Worm (Caenorhabditis elegans): ENCODE measurements around the gene R07E5.5.

Gene R07E5.5

DNA sequence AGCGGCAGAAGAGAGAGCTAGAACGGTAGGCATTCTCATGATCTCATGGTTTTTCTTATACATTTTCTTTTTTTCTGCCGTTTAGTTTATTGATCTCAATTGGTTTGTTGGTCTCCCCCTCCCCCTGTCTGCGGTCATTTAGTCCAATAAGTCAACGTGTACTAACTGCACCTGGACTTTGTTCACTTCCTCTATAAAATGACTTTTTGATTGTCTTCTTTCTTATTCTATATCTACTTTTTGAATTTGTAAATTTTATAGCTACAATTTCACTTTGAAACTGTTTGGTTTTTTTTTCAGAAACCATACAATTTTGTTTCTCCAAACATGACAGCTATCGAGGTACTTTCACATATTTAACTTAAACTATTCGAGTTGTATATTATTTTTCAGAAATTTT lies 29.6 kb upstream of the R07E5.5 start, which contains the start of gene ckb-2:
TSS of gene ckb-2 (plus strand) at position 301 of the 400 bp plus-strand sequence.
- TF ChIP-seq B0310.2 (tag; optimal IDR thresholded peaks at IDR 0.05) (no peak), tbx-37 (GFP tag; conservative IDR thresholded peaks at IDR 0.05) (no peak), aly-1 (tag; optimal IDR thresholded peaks at IDR 0.05) (no peak), sea-1 (GFP tag; conservative IDR thresholded peaks at IDR 0.05) (no peak), hmbx-1 (tag; optimal IDR thresholded peaks at IDR 0.05) (no peak), tra-4 (tag; optimal IDR thresholded peaks at IDR 0.05) (no peak), hnd-1 (tag; optimal IDR thresholded peaks at IDR 0.05) (no peak), flt-1 (GFP tag; IDR thresholded peaks at IDR 0.05) (no peak), ama-1 (optimal IDR thresholded peaks at IDR 0.05) (no peak), scrt-1 (GFP tag; IDR thresholded peaks at IDR 0.05) (no peak), pes-1 (GFP tag; IDR thresholded peaks at IDR 0.05) (no peak), tbx-11 (GFP tag; IDR thresholded peaks at IDR 0.05) (no peak), hmg-4 (GFP tag; optimal IDR thresholded peaks at IDR 0.05) (no peak), ets-7 (tag; optimal IDR thresholded peaks at IDR 0.05) (no peak), ceh-36 (tag; optimal IDR thresholded peaks at IDR 0.05) (no peak)

DNA sequence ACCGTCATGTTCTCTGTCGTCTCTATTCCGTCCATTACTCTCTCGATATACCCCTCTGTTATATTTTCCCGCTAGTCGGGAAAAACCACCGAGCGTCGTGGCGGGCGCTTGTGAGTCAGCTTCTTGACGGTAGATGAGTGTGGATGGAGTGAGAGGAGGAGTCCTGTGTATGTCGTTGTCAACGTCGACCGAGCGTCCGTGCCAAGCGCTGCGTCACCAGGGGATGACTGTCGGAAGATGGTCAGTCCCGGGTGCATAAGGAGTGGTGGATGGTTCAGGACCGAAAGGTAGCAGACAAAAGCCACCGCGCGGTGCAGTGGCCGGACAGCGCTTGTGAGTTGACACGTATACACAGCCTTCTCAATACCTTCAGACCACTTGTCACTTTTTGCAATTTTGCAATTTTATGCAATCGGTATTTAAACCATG lies 27.8 kb upstream of the R07E5.5 start:
- peak; percentile 77 for TF ChIP-seq tbx-11 (GFP tag; IDR thresholded peaks at IDR 0.05)
- TF ChIP-seq flt-1 (GFP tag; IDR thresholded peaks at IDR 0.05): peak; percentile 85
- TF ChIP-seq ceh-36 (tag; optimal IDR thresholded peaks at IDR 0.05): peak; percentile 23
- peak; percentile 89 for TF ChIP-seq pes-1 (GFP tag; IDR thresholded peaks at IDR 0.05)
- peak; percentile 40 for TF ChIP-seq hmbx-1 (tag; optimal IDR thresholded peaks at IDR 0.05)
- TF ChIP-seq ceh-13 (GFP tag; optimal IDR thresholded peaks at IDR 0.05): peak; percentile 22
- peak; percentile 40 for TF ChIP-seq ets-7 (tag; optimal IDR thresholded peaks at IDR 0.05)
- TF ChIP-seq sea-1 (GFP tag; conservative IDR thresholded peaks at IDR 0.05): peak; percentile 75; the same call in 1 of the 2 replicates
- peak; percentile 86 for TF ChIP-seq scrt-1 (GFP tag; IDR thresholded peaks at IDR 0.05)
- TF ChIP-seq F13C5.2 (tag; optimal IDR thresholded peaks at IDR 0.05): peak; percentile 84
- peak; percentile 1 for TF ChIP-seq B0310.2 (tag; optimal IDR thresholded peaks at IDR 0.05)
- TF ChIP-seq hmg-4 (GFP tag; optimal IDR thresholded peaks at IDR 0.05): peak; percentile 75
- TF ChIP-seq aly-1 (tag; optimal IDR thresholded peaks at IDR 0.05): peak; percentile 87
- TF ChIP-seq tbx-37 (GFP tag; conservative IDR thresholded peaks at IDR 0.05): peak; percentile 82

DNA sequence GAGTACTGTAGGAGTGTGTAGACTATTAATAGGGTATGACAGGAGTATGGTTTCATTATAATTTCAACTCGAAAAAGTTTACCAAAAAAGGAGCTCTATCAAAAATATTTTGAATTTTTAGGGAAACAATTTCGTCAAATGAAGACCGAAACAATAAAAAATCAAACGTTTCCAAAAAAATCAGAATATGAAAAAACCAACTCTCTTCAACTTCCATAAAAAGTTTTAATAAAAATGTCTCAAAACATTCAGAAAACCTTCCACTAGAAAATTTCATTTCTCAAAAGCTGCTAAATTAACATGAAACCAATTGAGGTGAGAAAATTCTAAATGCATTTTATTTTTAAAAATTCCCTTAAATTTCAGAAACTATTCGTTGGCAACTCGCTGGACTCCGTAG lies 26.6 kb upstream of the R07E5.5 start, which contains the start of gene ckb-3:
TSS of gene ckb-3 (plus strand) at position 301 of the 400 bp plus-strand sequence.
- TF ChIP-seq pes-1 (GFP tag; IDR thresholded peaks at IDR 0.05) (no peak), sea-1 (GFP tag; conservative IDR thresholded peaks at IDR 0.05) (no peak), F13C5.2 (tag; optimal IDR thresholded peaks at IDR 0.05) (no peak), scrt-1 (GFP tag; IDR thresholded peaks at IDR 0.05) (no peak), ets-7 (tag; optimal IDR thresholded peaks at IDR 0.05) (no peak), ama-1 (optimal IDR thresholded peaks at IDR 0.05) (no peak)

DNA sequence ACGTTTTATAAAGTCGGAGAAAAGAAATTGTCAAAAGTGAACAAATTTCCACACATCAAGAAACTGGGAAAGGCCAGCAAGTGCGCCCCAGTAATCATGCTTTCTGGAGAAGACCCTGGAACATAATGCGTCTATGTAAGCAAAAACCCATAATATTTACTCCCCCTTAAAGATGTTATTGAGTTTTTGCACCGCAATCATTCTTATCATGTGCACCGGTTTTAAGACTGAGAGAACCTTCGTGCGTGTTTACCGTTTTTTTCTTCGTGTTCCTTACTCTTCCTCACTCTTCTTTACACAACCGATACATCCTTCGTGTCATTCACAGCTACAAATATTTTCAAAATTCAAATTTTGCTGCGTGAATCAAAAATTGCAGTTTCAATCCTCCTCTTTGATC lies 24.3 kb upstream of the R07E5.5 start:
- TF ChIP-seq scrt-1 (GFP tag; IDR thresholded peaks at IDR 0.05): no peak
- TF ChIP-seq hmbx-1 (tag; optimal IDR thresholded peaks at IDR 0.05): no peak

DNA sequence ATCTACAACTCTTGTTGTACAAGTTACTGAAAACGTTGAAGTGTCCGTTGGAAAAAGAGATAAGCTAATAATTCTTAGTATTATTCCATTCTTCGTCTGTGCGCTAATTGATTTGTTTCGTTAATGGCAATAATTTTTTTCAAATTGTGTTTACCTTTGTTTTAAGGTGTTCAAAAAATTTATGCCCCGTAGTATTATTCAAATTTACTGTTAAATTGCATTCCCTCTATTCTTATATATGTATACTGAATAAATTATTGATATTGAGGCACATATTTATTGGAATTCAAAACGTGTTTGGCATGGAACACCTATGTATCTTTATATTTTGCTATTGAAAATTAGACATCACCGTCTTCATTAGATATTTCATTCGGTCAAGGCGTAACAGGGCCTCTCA lies 22.4 kb upstream of the R07E5.5 start, which contains the start of gene pals-26:
TSS of gene pals-26 (plus strand) at position 301 of the 400 bp plus-strand sequence.
- TF ChIP-seq B0310.2 (tag; optimal IDR thresholded peaks at IDR 0.05) (no peak), F13C5.2 (tag; optimal IDR thresholded peaks at IDR 0.05) (no peak), aly-1 (tag; optimal IDR thresholded peaks at IDR 0.05) (no peak), ets-7 (tag; optimal IDR thresholded peaks at IDR 0.05) (no peak), ama-1 (optimal IDR thresholded peaks at IDR 0.05) (no peak), tra-4 (tag; optimal IDR thresholded peaks at IDR 0.05) (no peak), flt-1 (GFP tag; IDR thresholded peaks at IDR 0.05) (no peak), pes-1 (GFP tag; IDR thresholded peaks at IDR 0.05) (no peak), tbx-11 (GFP tag; IDR thresholded peaks at IDR 0.05) (no peak), scrt-1 (GFP tag; IDR thresholded peaks at IDR 0.05) (no peak), ceh-13 (GFP tag; optimal IDR thresholded peaks at IDR 0.05) (no peak), hnd-1 (tag; optimal IDR thresholded peaks at IDR 0.05) (no peak), sea-1 (GFP tag; conservative IDR thresholded peaks at IDR 0.05) (no peak), ceh-36 (tag; optimal IDR thresholded peaks at IDR 0.05) (no peak), hmg-4 (GFP tag; optimal IDR thresholded peaks at IDR 0.05) (no peak), tbx-37 (GFP tag; conservative IDR thresholded peaks at IDR 0.05) (no peak), hmbx-1 (tag; optimal IDR thresholded peaks at IDR 0.05) (no peak)

DNA sequence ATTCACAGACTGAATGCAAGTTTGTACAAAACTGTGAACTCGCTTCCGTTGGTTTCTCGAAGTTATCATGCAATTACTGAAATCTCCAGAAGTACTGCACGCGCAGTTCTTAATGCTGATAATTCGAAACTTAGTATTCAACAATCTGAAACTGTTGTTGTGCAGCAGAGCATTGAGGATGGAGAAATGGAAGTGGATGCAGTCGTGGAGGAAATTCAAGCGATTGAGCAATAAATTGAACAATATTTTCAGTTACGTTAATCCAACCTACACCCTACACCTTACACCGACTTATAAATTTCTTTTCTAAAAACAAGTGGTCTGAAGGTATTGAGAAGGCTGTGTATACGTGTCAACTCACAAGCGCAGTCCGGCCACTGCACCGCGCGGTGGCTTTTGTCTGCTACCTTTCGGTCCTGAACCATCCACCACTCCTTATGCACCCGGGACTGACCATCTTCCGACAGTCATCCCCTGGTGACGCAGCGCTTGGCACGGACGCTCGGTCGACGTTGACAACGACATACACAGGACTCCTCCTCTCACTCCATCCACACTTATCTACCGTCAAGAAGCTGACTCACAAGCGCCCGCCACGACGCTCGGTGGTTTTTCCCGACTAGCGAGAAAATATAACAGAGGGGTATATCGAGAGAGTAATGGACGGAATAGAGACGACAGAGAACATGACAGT lies 18.5 kb upstream of the R07E5.5 start:
- TF ChIP-seq sea-1 (GFP tag; conservative IDR thresholded peaks at IDR 0.05): peak; percentile 70; the same call in 1 of the 2 replicates
- TF ChIP-seq hmg-4 (GFP tag; optimal IDR thresholded peaks at IDR 0.05): peak; percentile 91
- TF ChIP-seq scrt-1 (GFP tag; IDR thresholded peaks at IDR 0.05): peak; percentile 75
- peak; percentile 34 for TF ChIP-seq hmbx-1 (tag; optimal IDR thresholded peaks at IDR 0.05)
- peak; percentile 66 for TF ChIP-seq ceh-36 (tag; optimal IDR thresholded peaks at IDR 0.05)
- TF ChIP-seq B0310.2 (tag; optimal IDR thresholded peaks at IDR 0.05): peak; percentile 71
- TF ChIP-seq F13C5.2 (tag; optimal IDR thresholded peaks at IDR 0.05): peak; percentile 47
- TF ChIP-seq flt-1 (GFP tag; IDR thresholded peaks at IDR 0.05): peak; percentile 41
- TF ChIP-seq pes-1 (GFP tag; IDR thresholded peaks at IDR 0.05): peak; percentile 77
- TF ChIP-seq tbx-37 (GFP tag; conservative IDR thresholded peaks at IDR 0.05): peak; percentile 67
- TF ChIP-seq hnd-1 (tag; optimal IDR thresholded peaks at IDR 0.05): peak; percentile 36
- peak; percentile 55 for TF ChIP-seq aly-1 (tag; optimal IDR thresholded peaks at IDR 0.05)

DNA sequence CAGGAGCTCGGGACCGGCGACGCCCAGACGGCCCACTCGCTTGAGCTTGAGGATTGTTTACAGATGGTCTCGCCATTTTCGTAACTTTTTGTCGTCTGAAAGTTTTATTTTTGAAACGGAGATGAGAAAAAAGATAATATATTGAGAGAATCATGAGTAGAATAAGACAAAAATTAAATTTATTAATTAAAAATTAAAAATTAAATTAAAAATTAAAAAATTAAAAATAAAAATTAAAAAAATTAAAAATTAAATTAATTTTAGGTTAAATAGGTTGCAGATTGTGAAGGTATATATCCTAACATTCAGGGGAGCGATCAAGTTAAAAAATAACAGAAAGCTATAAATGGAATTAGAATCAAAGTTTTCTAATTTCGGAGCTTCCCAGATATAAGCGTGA lies 17.5 kb upstream of the R07E5.5 start, which contains the start of gene B0284.3:
TSS of gene B0284.3 (minus strand) at position 101 of the 400 bp plus-strand sequence.
- TF ChIP-seq F13C5.2 (tag; optimal IDR thresholded peaks at IDR 0.05): no peak
- TF ChIP-seq B0310.2 (tag; optimal IDR thresholded peaks at IDR 0.05): no peak
- TF ChIP-seq sea-1 (GFP tag; conservative IDR thresholded peaks at IDR 0.05): no peak
- TF ChIP-seq hnd-1 (tag; optimal IDR thresholded peaks at IDR 0.05): no peak
- TF ChIP-seq ets-7 (tag; optimal IDR thresholded peaks at IDR 0.05): no peak
- TF ChIP-seq hmg-4 (GFP tag; optimal IDR thresholded peaks at IDR 0.05): no peak
- TF ChIP-seq aly-1 (tag; optimal IDR thresholded peaks at IDR 0.05): no peak
- TF ChIP-seq scrt-1 (GFP tag; IDR thresholded peaks at IDR 0.05): no peak
- no peak for TF ChIP-seq ceh-13 (GFP tag; optimal IDR thresholded peaks at IDR 0.05)
- TF ChIP-seq ceh-36 (tag; optimal IDR thresholded peaks at IDR 0.05): no peak
- no peak for TF ChIP-seq ama-1 (optimal IDR thresholded peaks at IDR 0.05)
- TF ChIP-seq flt-1 (GFP tag; IDR thresholded peaks at IDR 0.05): no peak
- TF ChIP-seq pes-1 (GFP tag; IDR thresholded peaks at IDR 0.05): no peak
- no peak for TF ChIP-seq tra-4 (tag; optimal IDR thresholded peaks at IDR 0.05)
- no peak for TF ChIP-seq tbx-11 (GFP tag; IDR thresholded peaks at IDR 0.05)
- no peak for TF ChIP-seq hmbx-1 (tag; optimal IDR thresholded peaks at IDR 0.05)
- no peak for TF ChIP-seq tbx-37 (GFP tag; conservative IDR thresholded peaks at IDR 0.05)

Data from whole organism, early embryonic.